Worm (Caenorhabditis elegans): Measurements from ENCODE around the gene zim-1.

- no peak for TF ChIP-seq ama-1 (optimal IDR thresholded peaks at IDR 0.05)
- no peak for TF ChIP-seq hmbx-1 (tag; optimal IDR thresholded peaks at IDR 0.05)
- TF ChIP-seq flt-1 (GFP tag; IDR thresholded peaks at IDR 0.05): no peak
- TF ChIP-seq pes-1 (GFP tag; IDR thresholded peaks at IDR 0.05): no peak
- TF ChIP-seq hnd-1 (tag; optimal IDR thresholded peaks at IDR 0.05): no peak
- no peak for TF ChIP-seq tra-4 (tag; optimal IDR thresholded peaks at IDR 0.05)
- TF ChIP-seq F13C5.2 (tag; optimal IDR thresholded peaks at IDR 0.05): no peak
- TF ChIP-seq tbx-11 (GFP tag; IDR thresholded peaks at IDR 0.05): no peak
- TF ChIP-seq hmg-4 (GFP tag; optimal IDR thresholded peaks at IDR 0.05): no peak
- no peak for TF ChIP-seq ceh-36 (tag; optimal IDR thresholded peaks at IDR 0.05)
- TF ChIP-seq scrt-1 (GFP tag; IDR thresholded peaks at IDR 0.05): no peak
These were observed 37.4 kb downstream of the zim-1 start, which contains the start of gene oac-8 for ce11 chrIV:10584237-10584636.

All from whole organism, early embryonic.